Worm (Caenorhabditis elegans) whole organism, late embryonic: ENCODE measurements around the gene rgs-4.

Experiments used
- K02D7.2 ChIP-seq: sonication (generic microtip); optimal IDR thresholded peaks from 2 replicates; lab custom pipeline; 2017; ENCODE audit warnings: mild to moderate bottlenecking, missing genetic modification characterization, missing compliant biosample characterization
- K09A11.1 ChIP-seq: sonication (generic microtip); optimal IDR thresholded peaks from 2 replicates; lab custom pipeline; 2017; ENCODE audit warnings: antibody characterized with exemption, mild to moderate bottlenecking, missing genetic modification characterization, missing compliant biosample characterization; ENCODE audit not compliant: insufficient read depth
- ama-1 ChIP-seq: fragments of 150-350 bp; optimal IDR thresholded peaks from 2 replicates; lab custom pipeline; 2014
- ceh-30 ChIP-seq: fragments of 150-350 bp; optimal IDR thresholded peaks from 2 replicates; lab custom pipeline; 2014; ENCODE audit warnings: missing biosample characterization, missing genetic modification characterization
- ceh-34 ChIP-seq: sonication (generic microtip); optimal IDR thresholded peaks from 2 replicates; lab custom pipeline; 2016; ENCODE audit warnings: mild to moderate bottlenecking, missing genetic modification characterization, missing compliant biosample characterization
- dve-1 ChIP-seq: sonication (generic microtip); optimal IDR thresholded peaks from 2 replicates; lab custom pipeline; 2017; ENCODE audit warnings: antibody characterized with exemption, mild to moderate bottlenecking, missing genetic modification characterization, missing compliant biosample characterization
- fkh-6 ChIP-seq: sonication (generic microtip); optimal IDR thresholded peaks from 2 replicates; lab custom pipeline; 2016; ENCODE audit warnings: missing genetic modification characterization, missing compliant biosample characterization
- hlh-30 ChIP-seq: sonication (generic microtip); optimal IDR thresholded peaks from 2 replicates; lab custom pipeline; 2017; ENCODE audit warnings: antibody characterized with exemption, missing genetic modification characterization, missing compliant biosample characterization; ENCODE audit not compliant: insufficient read depth
- pros-1 ChIP-seq: fragments of 150-350 bp; optimal IDR thresholded peaks from 2 replicates; lab custom pipeline; 2014; ENCODE audit warnings: missing biosample characterization, missing genetic modification reagents, missing genetic modification characterization

ce11 chrII:12658409-12658808, 3.9 kb downstream of the rgs-4 start:
- no peak for TF ChIP-seq K09A11.1 (tag; lab: Kevin White, UChicago)
- TF ChIP-seq ceh-34 (tag; lab: Kevin White, UChicago) = no peak
- TF ChIP-seq ceh-30 (tag; lab: Kevin White, UChicago) = no peak
- no peak for TF ChIP-seq hlh-30 (tag; lab: Kevin White, UChicago)
- no peak for TF ChIP-seq dve-1
- no peak for TF ChIP-seq fkh-6 (tag; lab: Kevin White, UChicago)
- no peak for TF ChIP-seq pros-1
- no peak for TF ChIP-seq ama-1 (lab: Kevin White, UChicago)
- TF ChIP-seq K02D7.2 (tag; lab: Kevin White, UChicago) = no peak
